Worm (Caenorhabditis elegans): ENCODE measurements around the gene cdf-1.
A peak's percentile ranks its signal among the peaks of the same experiment; 100 is the strongest.

The cdf-1 gene

DNA sequence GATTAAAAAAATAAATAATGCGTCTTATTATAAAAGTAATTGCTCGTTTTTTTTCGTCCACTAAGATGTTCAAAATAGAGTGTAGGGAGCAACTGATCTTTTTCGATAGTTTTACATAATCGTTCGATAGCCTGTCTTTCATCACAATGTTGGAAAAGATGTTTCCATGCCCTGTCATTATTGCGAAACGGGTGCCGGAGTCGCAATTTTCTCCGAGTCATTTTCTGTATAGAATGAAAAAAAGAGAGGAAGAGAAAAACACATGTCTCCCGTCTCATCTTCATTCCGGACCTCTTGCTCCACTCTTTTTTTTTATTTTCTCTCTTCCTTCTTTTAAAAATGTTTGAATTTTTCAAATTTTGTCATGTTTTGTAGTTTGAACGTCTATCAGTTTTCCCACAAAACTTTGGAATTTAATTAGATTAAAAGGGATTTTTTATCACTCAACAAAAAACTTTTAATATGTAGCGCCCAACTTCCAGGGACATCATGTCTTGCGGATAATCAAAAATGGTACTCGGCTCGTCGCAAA is 47.9 kb upstream of the cdf-1 start, which contains the start of gene svh-2:
svh-2 (plus strand) TSS at position 482 of the 532 bp plus-strand sequence.
- TF ChIP-seq dsc-1 (tag; optimal IDR thresholded peaks at IDR 0.05) (peak; percentile 41), tbx-2 (tag; optimal IDR thresholded peaks at IDR 0.05) (no peak), zip-4 (GFP tag; optimal IDR thresholded peaks at IDR 0.05) (no peak), unc-98 (GFP tag; IDR thresholded peaks at IDR 0.05) (no peak), grh-1 (GFP tag; IDR thresholded peaks at IDR 0.05) (no peak), sptf-1 (tag; optimal IDR thresholded peaks at IDR 0.05) (no peak), ceh-63 (GFP tag; optimal IDR thresholded peaks at IDR 0.05) (no peak), snu-23 (GFP tag; optimal IDR thresholded peaks at IDR 0.05) (no peak), Y116A8C.19 (tag; optimal IDR thresholded peaks at IDR 0.05; ENCODE audit: borderline replicate concordance) (no peak), egl-27 (tag; optimal IDR thresholded peaks at IDR 0.05) (no peak), fos-1 (tag; optimal IDR thresholded peaks at IDR 0.05) (no peak), lin-14 (GFP tag; optimal IDR thresholded peaks at IDR 0.05) (peak; percentile 50), efl-3 (GFP tag; optimal IDR thresholded peaks at IDR 0.05) (no peak), unc-62 (GFP tag; optimal IDR thresholded peaks at IDR 0.05) (no peak), F16B12.6 (tag; optimal IDR thresholded peaks at IDR 0.05) (no peak), elt-3 (tag; optimal IDR thresholded peaks at IDR 0.05) (no peak), pag-3 (tag; optimal IDR thresholded peaks at IDR 0.05; ENCODE audit: borderline replicate concordance, insufficient read depth) (no peak), nhr-11 (tag; optimal IDR thresholded peaks at IDR 0.05) (no peak), hlh-17 (GFP tag; optimal IDR thresholded peaks at IDR 0.05; ENCODE audit: borderline replicate concordance) (no peak), mdl-1 (tag; optimal IDR thresholded peaks at IDR 0.05) (no peak), lsy-2 (tag; optimal IDR thresholded peaks at IDR 0.05) (peak in 1 of 2 experiments; percentile 0), swsn-7 (tag; optimal IDR thresholded peaks at IDR 0.05) (no peak), ceh-82 (tag; optimal IDR thresholded peaks at IDR 0.05) (peak in 1 of 3 experiments; percentile 3), nhr-71 (tag; optimal IDR thresholded peaks at IDR 0.05) (peak; percentile 2), nhr-237 (tag; optimal IDR thresholded peaks at IDR 0.05) (no peak), rnt-1 (tag; optimal IDR thresholded peaks at IDR 0.05) (peak; percentile 43)

DNA sequence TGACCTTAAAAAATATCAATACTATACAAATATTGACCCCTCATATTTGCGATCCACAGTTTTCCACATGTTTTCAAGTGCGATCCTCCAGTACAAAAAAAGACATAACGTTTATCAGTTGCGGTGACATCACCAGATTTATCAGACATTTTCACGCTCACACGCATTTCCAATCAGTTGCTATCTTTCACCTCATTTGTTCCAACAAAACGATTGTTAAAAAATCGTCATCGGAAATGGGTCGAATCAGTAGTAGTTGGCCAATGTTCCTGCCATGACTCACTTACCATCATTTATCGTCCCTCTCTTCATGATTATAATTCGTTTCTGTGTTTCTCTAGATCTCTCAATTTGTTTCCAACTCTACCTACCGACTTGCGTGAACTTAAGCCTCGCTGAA is 46.7 kb upstream of the cdf-1 start:
- peak in 1 of 2 experiments; percentile 8 for TF ChIP-seq lin-35 (GFP tag; optimal IDR thresholded peaks at IDR 0.05)
- peak; percentile 60 for TF ChIP-seq elt-2 (tag; optimal IDR thresholded peaks at IDR 0.05)
- TF ChIP-seq jun-1 (tag; optimal IDR thresholded peaks at IDR 0.05) = peak; percentile 1
- TF ChIP-seq lin-15B (tag; optimal IDR thresholded peaks at IDR 0.05) = no peak
- no peak for TF ChIP-seq F16B12.6 (tag; optimal IDR thresholded peaks at IDR 0.05)
- peak; percentile 6 for TF ChIP-seq nhr-20 (tag; optimal IDR thresholded peaks at IDR 0.05)

DNA sequence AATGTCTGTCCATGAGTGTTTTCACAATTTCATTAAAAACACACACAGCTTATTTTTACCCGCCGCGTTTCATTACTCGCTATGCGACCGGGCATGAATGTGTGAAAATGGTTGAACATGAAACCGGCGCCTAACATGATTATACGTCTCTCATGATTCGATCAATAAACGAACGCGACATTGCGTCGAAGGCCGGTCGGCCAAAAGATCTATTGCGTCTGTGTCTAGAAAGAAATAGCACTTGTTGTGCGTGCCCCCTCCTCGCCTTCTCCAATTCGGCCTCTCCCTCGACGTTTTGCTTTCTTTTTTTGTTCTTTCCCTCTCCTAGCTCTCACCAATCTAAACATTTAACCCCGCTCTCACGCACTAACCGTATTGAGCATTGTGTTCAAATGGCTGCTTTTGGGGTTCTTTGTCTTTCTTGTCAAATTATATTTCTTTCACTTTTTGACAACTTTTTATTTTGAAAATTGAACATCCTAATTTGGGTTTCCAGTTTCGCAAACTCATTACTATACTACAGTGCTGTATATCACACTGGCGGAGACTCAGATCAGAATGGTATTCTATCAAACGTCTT is 46.2 kb upstream of the cdf-1 start:
- TF ChIP-seq xbp-1 (tag; optimal IDR thresholded peaks at IDR 0.05) (peak; percentile 10), blmp-1 (tag; optimal IDR thresholded peaks at IDR 0.05) (peak; percentile 50), hlh-4 (tag; optimal IDR thresholded peaks at IDR 0.05) (no peak), efl-1 (optimal IDR thresholded peaks at IDR 0.05) (no peak), efl-1 (GFP tag; optimal IDR thresholded peaks at IDR 0.05 in 1 of 2) (peak in 1 of 2 experiments; percentile 77), swsn-7 (tag; optimal IDR thresholded peaks at IDR 0.05) (no peak), unc-98 (GFP tag; IDR thresholded peaks at IDR 0.05) (no peak), lin-35 (GFP tag; optimal IDR thresholded peaks at IDR 0.05) (no peak), C34B4.2 (tag; optimal IDR thresholded peaks at IDR 0.05) (no peak), lin-14 (GFP tag; optimal IDR thresholded peaks at IDR 0.05) (peak; percentile 65), nhr-85 (tag) (peak; percentile 10), ztf-4 (tag; optimal IDR thresholded peaks at IDR 0.05) (no peak), grh-1 (GFP tag; IDR thresholded peaks at IDR 0.05) (no peak), nhr-28 (tag; optimal IDR thresholded peaks at IDR 0.05) (no peak), snu-23 (GFP tag; optimal IDR thresholded peaks at IDR 0.05) (peak; percentile 46), nhr-47 (tag; optimal IDR thresholded peaks at IDR 0.05) (peak; percentile 8), ztf-11 (tag; optimal IDR thresholded peaks at IDR 0.05) (no peak), nhr-71 (tag; optimal IDR thresholded peaks at IDR 0.05) (peak; percentile 9)
